Fruit fly (Drosophila melanogaster): ENCODE data around the gene cact.
A peak's percentile ranks its signal among the peaks of the same experiment; 100 is the strongest.

cact gene

DNA sequence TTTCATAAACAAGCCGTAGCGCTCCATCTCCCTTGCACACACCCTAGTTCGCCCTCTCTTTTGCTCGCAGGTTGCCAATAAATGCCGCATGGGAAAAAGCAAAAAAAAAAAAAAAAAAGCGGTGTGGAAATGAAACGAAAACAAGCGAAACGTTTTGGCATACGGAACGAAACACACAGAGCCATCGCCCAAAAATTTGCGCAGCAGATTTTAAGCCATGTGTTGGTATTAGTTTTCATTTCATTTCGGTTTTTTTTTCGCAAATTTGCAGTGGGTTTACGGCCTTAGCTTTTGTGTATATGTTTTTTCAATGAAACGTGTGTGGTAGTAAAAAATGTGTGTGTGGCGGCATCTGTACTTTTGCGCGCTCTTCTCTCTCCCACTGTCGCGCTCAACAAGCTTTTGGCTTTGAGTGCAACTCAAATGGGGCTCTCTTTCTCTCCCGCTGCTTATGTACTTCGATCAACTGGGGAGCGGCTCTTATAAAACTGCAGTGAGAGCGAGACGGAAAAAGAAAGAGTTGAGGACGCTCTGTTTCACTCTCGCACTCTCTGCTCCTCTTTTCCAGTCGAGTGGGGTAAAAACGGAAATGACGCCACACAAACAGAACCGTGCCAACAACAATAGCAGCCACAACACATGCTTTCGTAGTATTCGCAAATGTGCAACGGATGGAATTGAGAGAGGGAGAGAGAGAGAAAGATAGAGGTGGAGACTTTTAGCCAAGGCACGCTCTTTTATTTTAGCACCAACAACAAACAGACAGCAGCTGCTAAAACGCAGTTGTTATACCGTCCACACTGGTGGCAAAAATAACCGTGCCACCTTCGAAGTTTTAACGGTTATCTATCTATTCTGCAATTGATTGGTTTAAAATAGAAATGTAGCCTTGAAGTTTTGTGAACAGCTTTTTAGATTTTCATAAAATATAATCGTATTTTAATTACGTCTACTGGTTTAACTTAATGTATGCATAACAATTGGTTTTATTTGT is 41.4 kb downstream of the cact start (continued):
- TF ChIP-seq dati (GFP tag; IDR thresholded peaks at IDR 0.05) (no peak), Sox100B (GFP tag; optimal IDR thresholded peaks at IDR 0.05) (peak; percentile 25), ems (GFP tag; optimal IDR thresholded peaks at IDR 0.05) (peak; percentile 24), CG15073 (GFP tag; optimal IDR thresholded peaks at IDR 0.05) (peak; percentile 97), dmrt11E (tag; optimal IDR thresholded peaks at IDR 0.05) (no peak), CG6272 (GFP tag; IDR thresholded peaks at IDR 0.05) (no peak), Antp (GFP tag; optimal IDR thresholded peaks at IDR 0.05) (peak; percentile 37), bowl (GFP tag; IDR thresholded peaks at IDR 0.05) (no peak), CG3726 (GFP tag; IDR thresholded peaks at IDR 0.05) (no peak), Oaz (GFP tag; IDR thresholded peaks at IDR 0.05) (no peak), slp2 (GFP tag; optimal IDR thresholded peaks at IDR 0.05) (peak; percentile 18), gsb (GFP tag; IDR thresholded peaks at IDR 0.05) (no peak), CG8089 (GFP tag; optimal IDR thresholded peaks at IDR 0.05) (peak; percentile 13), CG16779 (GFP tag; IDR thresholded peaks at IDR 0.05) (no peak), z (GFP tag; IDR thresholded peaks at IDR 0.05) (no peak), trh (GFP tag; optimal IDR thresholded peaks at IDR 0.05) (peak; percentile 36), CG15269 (tag; optimal IDR thresholded peaks at IDR 0.05) (peak; percentile 77), Mrtf (GFP tag; IDR thresholded peaks at IDR 0.05) (no peak), Bteb2 (GFP tag; optimal IDR thresholded peaks at IDR 0.05) (peak; percentile 37), ro (GFP tag; IDR thresholded peaks at IDR 0.05) (no peak), crp (GFP tag; optimal IDR thresholded peaks at IDR 0.05) (peak in 1 of 2 experiments; percentile 56), Nf-YA (GFP tag; IDR thresholded peaks at IDR 0.05) (no peak), Spps (tag; optimal IDR thresholded peaks at IDR 0.05) (no peak), nau (GFP tag; optimal IDR thresholded peaks at IDR 0.05) (peak; percentile 51), gro (GFP tag; optimal IDR thresholded peaks at IDR 0.05) (peak; percentile 3), CG16863 (GFP tag; optimal IDR thresholded peaks at IDR 0.05) (peak; percentile 5), schlank (tag; optimal IDR thresholded peaks at IDR 0.05) (peak; percentile 47), CHES-1-like (GFP tag; optimal IDR thresholded peaks at IDR 0.05) (peak; percentile 4), cg (GFP tag; optimal IDR thresholded peaks at IDR 0.05) (peak; percentile 62), CG8290 (GFP tag; optimal IDR thresholded peaks at IDR 0.05) (no peak), CG8290 (tag; optimal IDR thresholded peaks at IDR 0.05) (peak in 1 of 2 experiments; percentile 66), chm (GFP tag; IDR thresholded peaks at IDR 0.05) (no peak), CG42726 (GFP tag; IDR thresholded peaks at IDR 0.05; ENCODE audit: partially characterized antibody) (no peak), CG33213 (GFP tag; optimal IDR thresholded peaks at IDR 0.05) (no peak), HLH3B (GFP tag; IDR thresholded peaks at IDR 0.05) (no peak), yki (optimal IDR thresholded peaks at IDR 0.05) (peak; percentile 63), CG2199 (GFP tag; IDR thresholded peaks at IDR 0.05) (no peak), maf-S (GFP tag; optimal IDR thresholded peaks at IDR 0.05) (peak; percentile 8), CG6175 (GFP tag; IDR thresholded peaks at IDR 0.05) (no peak), Scr (GFP tag; IDR thresholded peaks at IDR 0.05; ENCODE audit: partially characterized antibody) (no peak), Trl (optimal IDR thresholded peaks at IDR 0.05) (peak; percentile 94 to 99), Trl (GFP tag; optimal IDR thresholded peaks at IDR 0.05) (peak; percentile 13), dpn (GFP tag; optimal IDR thresholded peaks at IDR 0.05) (peak; percentile 56 to 63), CG31388 (GFP tag; optimal IDR thresholded peaks at IDR 0.05) (no peak), CG7839 (tag; optimal IDR thresholded peaks at IDR 0.05) (peak; percentile 59), Six4 (GFP tag; optimal IDR thresholded peaks at IDR 0.05) (no peak), NFAT (GFP tag; IDR thresholded peaks at IDR 0.05) (no peak), al (GFP tag; IDR thresholded peaks at IDR 0.05) (no peak), Mes4 (GFP tag; optimal IDR thresholded peaks at IDR 0.05) (no peak), CG1233 (GFP tag; optimal IDR thresholded peaks at IDR 0.05) (no peak), CG3847 (GFP tag; IDR thresholded peaks at IDR 0.05) (no peak)

All from whole organism, embryonic.